Fruit fly (Drosophila melanogaster) whole organism, embryonic: ENCODE data around the gene LysRS.

ENCODE experiments used
- ATbp ChIP-seq: fragments of 200-800 bp; sonication (Bioruptor generic); optimal IDR thresholded peaks from 2 replicates; lab custom pipeline; 2017; ENCODE audit warnings: missing biosample characterization, mild to moderate bottlenecking, missing genetic modification characterization, missing genetic modification reagents
- Abd-B ChIP-seq: fragments of 200-800 bp; sonication (Bioruptor generic); optimal IDR thresholded peaks from 2 replicates; lab custom pipeline; 2018; ENCODE audit warnings: missing biosample characterization, mild to moderate bottlenecking, missing genetic modification characterization, moderate library complexity
- Antp ChIP-seq: fragments of 200-800 bp; sonication (Bioruptor generic); optimal IDR thresholded peaks from 3 replicates; lab custom pipeline; 2016; ENCODE audit warnings: missing biosample characterization, missing genetic modification characterization
- Awh ChIP-seq: fragments of 200-800 bp; sonication (Bioruptor generic); IDR thresholded peaks from 2 replicates; pipeline ENCODE4, ENCODE4 v1.3.6; 2022; ENCODE audit warnings: missing biosample characterization, missing genetic modification characterization
- B-H2 ChIP-seq: fragments of 200-800 bp; sonication (Bioruptor generic); optimal IDR thresholded peaks from 2 replicates; lab custom pipeline; 2018; ENCODE audit warnings: missing biosample characterization, mild to moderate bottlenecking, missing genetic modification characterization
- CG10209 ChIP-seq: fragments of 200-800 bp; sonication (Bioruptor generic); optimal IDR thresholded peaks from 3 replicates; lab custom pipeline; 2017; ENCODE audit warnings: missing biosample characterization, mild to moderate bottlenecking, missing genetic modification characterization, missing genetic modification reagents
- CG10462 ChIP-seq: fragments of 200-800 bp; sonication (Bioruptor generic); optimal IDR thresholded peaks from 2 replicates; lab custom pipeline; 2016; ENCODE audit warnings: missing biosample characterization, missing genetic modification characterization
- CG10565 ChIP-seq: fragments of 200-800 bp; sonication (Bioruptor generic); optimal IDR thresholded peaks from 3 replicates; lab custom pipeline; 2016; ENCODE audit warnings: missing biosample characterization, mild to moderate bottlenecking, missing genetic modification characterization
- CG11456 ChIP-seq: fragments of 200-800 bp; sonication (Bioruptor generic); IDR thresholded peaks from 3 replicates; pipeline ENCODE4 v1.3.6; 2022; ENCODE audit warnings: missing biosample characterization, missing genetic modification characterization
- CG12219 ChIP-seq: fragments of 200-800 bp; sonication (Bioruptor generic); optimal IDR thresholded peaks from 3 replicates; lab custom pipeline; 2018; ENCODE audit warnings: missing biosample characterization, mild to moderate bottlenecking, missing genetic modification characterization
- CG12942 ChIP-seq: fragments of 200-800 bp; sonication (Bioruptor generic); optimal IDR thresholded peaks from 3 replicates; lab custom pipeline; 2016; ENCODE audit warnings: missing biosample characterization, missing genetic modification characterization
- CG13296 ChIP-seq: fragments of 200-800 bp; sonication (Bioruptor generic); optimal IDR thresholded peaks from 3 replicates; lab custom pipeline; 2018; ENCODE audit warnings: missing biosample characterization, mild to moderate bottlenecking, missing genetic modification characterization
- CG16815 ChIP-seq: fragments of 200-800 bp; sonication (Bioruptor generic); optimal IDR thresholded peaks from 3 replicates; lab custom pipeline; 2017; ENCODE audit warnings: missing biosample characterization, mild to moderate bottlenecking, missing genetic modification characterization
- CG18476 ChIP-seq: fragments of 200-800 bp; sonication (Bioruptor generic); optimal IDR thresholded peaks from 2 replicates; lab custom pipeline; 2016; ENCODE audit warnings: missing biosample characterization, mild to moderate bottlenecking, missing genetic modification characterization
- CG2678 ChIP-seq: fragments of 200-800 bp; sonication (Bioruptor generic); optimal IDR thresholded peaks from 3 replicates; lab custom pipeline; 2019; ENCODE audit warnings: missing biosample characterization, mild to moderate bottlenecking, missing genetic modification characterization, moderate library complexity
- CG33557 ChIP-seq: fragments of 200-800 bp; sonication (Bioruptor generic); optimal IDR thresholded peaks from 2 replicates; lab custom pipeline; 2019; ENCODE audit warnings: missing biosample characterization, mild to moderate bottlenecking, missing genetic modification characterization, moderate library complexity
- CG4707 ChIP-seq: fragments of 200-800 bp; sonication (Bioruptor generic); optimal IDR thresholded peaks from 2 replicates; lab custom pipeline; 2018; ENCODE audit warnings: missing biosample characterization, mild to moderate bottlenecking, missing genetic modification characterization, moderate library complexity
- CG4730 ChIP-seq: fragments of 200-800 bp; sonication (Bioruptor generic); IDR thresholded peaks from 2 replicates; pipeline ENCODE4 v1.3.6; 2022; ENCODE audit warnings: missing biosample characterization, missing genetic modification characterization
- CG6854 ChIP-seq: fragments of 200-800 bp; sonication (Bioruptor generic); optimal IDR thresholded peaks from 3 replicates; lab custom pipeline; 2017; ENCODE audit warnings: missing biosample characterization, mild to moderate bottlenecking, missing genetic modification characterization
- CG7372 ChIP-seq: fragments of 200-800 bp; sonication (Bioruptor generic); IDR thresholded peaks from 2 replicates; pipeline ENCODE4 v1.3.6; 2022; ENCODE audit warnings: missing biosample characterization, missing genetic modification characterization
- CkIIα-i1 ChIP-seq: fragments of 200-800 bp; sonication (Bioruptor generic); IDR thresholded peaks from 2 replicates; pipeline ENCODE4 v1.3.6; 2022; ENCODE audit warnings: missing biosample characterization, missing genetic modification characterization
- Deaf1 ChIP-seq: fragments of 200-800 bp; optimal IDR thresholded peaks from 3 replicates; lab custom pipeline; 2019; ENCODE audit warnings: missing biosample characterization, mild to moderate bottlenecking, missing genetic modification characterization, moderate library complexity
- MESR4 ChIP-seq: fragments of 200-800 bp; sonication (Bioruptor generic); optimal IDR thresholded peaks from 2 replicates; lab custom pipeline; 2018; ENCODE audit warnings: missing biosample characterization, mild to moderate bottlenecking, missing genetic modification characterization, moderate library complexity
- Max ChIP-seq: fragments of 200-800 bp; sonication (Bioruptor generic); optimal IDR thresholded peaks from 2 replicates; lab custom pipeline; 2016; ENCODE audit warnings: missing biosample characterization, mild to moderate bottlenecking, missing genetic modification characterization
- NC2α ChIP-seq: fragments of 200-800 bp; sonication (Bioruptor generic); optimal IDR thresholded peaks from 2 replicates; lab custom pipeline; 2016; ENCODE audit warnings: missing biosample characterization, missing genetic modification characterization
- NfI ChIP-seq: fragments of 200-800 bp; sonication (Bioruptor generic); optimal IDR thresholded peaks from 3 replicates; lab custom pipeline; 2018; ENCODE audit warnings: missing biosample characterization, mild to moderate bottlenecking, missing genetic modification characterization, moderate library complexity
- Oli ChIP-seq: fragments of 200-800 bp; sonication (Bioruptor generic); optimal IDR thresholded peaks from 2 replicates; lab custom pipeline; 2018; ENCODE audit warnings: missing biosample characterization, mild to moderate bottlenecking, missing genetic modification characterization, moderate library complexity
- Rx ChIP-seq: fragments of 200-800 bp; sonication (Bioruptor generic); IDR thresholded peaks from 2 replicates; pipeline ENCODE4 v1.3.6; 2022; ENCODE audit warnings: missing biosample characterization, missing genetic modification characterization
- Six4 ChIP-seq: fragments of 200-800 bp; sonication (Bioruptor generic); optimal IDR thresholded peaks from 2 replicates; lab custom pipeline; 2016; ENCODE audit warnings: missing biosample characterization, missing genetic modification characterization
- dati ChIP-seq: fragments of 200-800 bp; sonication (Bioruptor generic); IDR thresholded peaks from 2 replicates; pipeline ENCODE4 v1.3.6; 2022; ENCODE audit warnings: missing biosample characterization, missing genetic modification characterization
- dysf ChIP-seq: fragments of 200-800 bp; sonication (Bioruptor generic); IDR thresholded peaks from 3 replicates; pipeline ENCODE4 v1.3.6; 2022; ENCODE audit warnings: missing biosample characterization, missing genetic modification characterization
- eve ChIP-seq, 2 experiments: fragments of >200 bp; optimal IDR thresholded peaks; 2 replicates each; lab custom pipeline; 2017; ENCODE audit warnings: missing biosample characterization in 2 of 2, missing genetic modification characterization in 2 of 2
- fru ChIP-seq: fragments of >200 bp; optimal IDR thresholded peaks from 2 replicates; lab custom pipeline; 2017
- gcm ChIP-seq: fragments of 200-800 bp; sonication (Bioruptor generic); optimal IDR thresholded peaks from 2 replicates; lab custom pipeline; 2019; ENCODE audit warnings: missing biosample characterization, mild to moderate bottlenecking, missing genetic modification characterization, moderate library complexity
- gt ChIP-seq: fragments of 200-800 bp; sonication (Bioruptor generic); IDR thresholded peaks from 2 replicates; pipeline ENCODE4 v1.3.6; 2022; ENCODE audit warnings: missing biosample characterization, missing genetic modification characterization
- hbn ChIP-seq: fragments of 200-800 bp; sonication (Bioruptor generic); IDR thresholded peaks from 2 replicates; pipeline ENCODE4 v1.3.6; 2022; ENCODE audit warnings: missing biosample characterization, missing genetic modification characterization; ENCODE audit not compliant: partially characterized antibody
- jigr1 ChIP-seq: fragments of 200-800 bp; sonication (Bioruptor generic); IDR thresholded peaks from 3 replicates; pipeline ENCODE4 v1.3.6; 2022; ENCODE audit warnings: missing biosample characterization, missing genetic modification characterization
- lmd ChIP-seq: fragments of 200-800 bp; sonication (Bioruptor generic); IDR thresholded peaks from 2 replicates; pipeline ENCODE4 v1.3.6; 2022; ENCODE audit warnings: missing biosample characterization, missing genetic modification characterization
- luna ChIP-seq: fragments of 200-800 bp; sonication (Bioruptor generic); optimal IDR thresholded peaks from 2 replicates; lab custom pipeline; 2016; ENCODE audit warnings: missing biosample characterization, missing genetic modification characterization
- mld ChIP-seq: fragments of 200-800 bp; sonication (Bioruptor generic); IDR thresholded peaks from 3 replicates; pipeline ENCODE4 v1.3.6; 2022; ENCODE audit warnings: missing biosample characterization, missing genetic modification characterization; ENCODE audit not compliant: partially characterized antibody
- nerfin-2 ChIP-seq: fragments of 200-800 bp; sonication (Bioruptor generic); IDR thresholded peaks from 2 replicates; pipeline ENCODE4 v1.3.6; 2022; ENCODE audit warnings: missing biosample characterization, missing genetic modification characterization; ENCODE audit not compliant: partially characterized antibody
- odd ChIP-seq: fragments of 200-800 bp; sonication (Bioruptor generic); optimal IDR thresholded peaks from 2 replicates; lab custom pipeline; 2017; ENCODE audit warnings: missing biosample characterization, mild to moderate bottlenecking, missing genetic modification characterization
- pb ChIP-seq: fragments of 200-800 bp; sonication (Bioruptor generic); optimal IDR thresholded peaks from 3 replicates; lab custom pipeline; 2016; ENCODE audit warnings: missing biosample characterization, missing genetic modification characterization
- phol ChIP-seq: fragments of 200-800 bp; sonication (Bioruptor generic); optimal IDR thresholded peaks from 3 replicates; lab custom pipeline; 2018; ENCODE audit warnings: missing biosample characterization, mild to moderate bottlenecking, missing genetic modification characterization, moderate library complexity
- sc ChIP-seq, 3 experiments: fragments of >200 bp in 2 of 3; fragments of 200-800 bp in 1 of 3; sonication (Bioruptor generic) in 1 of 3; optimal IDR thresholded peaks; 2 replicates in 2 of 3; 3 replicates in 1 of 3; lab custom pipeline; 2017; ENCODE audit warnings: mild to moderate bottlenecking in 1 of 3, missing biosample characterization in 1 of 3, missing genetic modification characterization in 1 of 3, missing genetic modification reagents in 1 of 3
- tin ChIP-seq: fragments of 200-800 bp; sonication (Bioruptor generic); optimal IDR thresholded peaks from 3 replicates; lab custom pipeline; 2016; ENCODE audit warnings: missing biosample characterization, missing genetic modification characterization
- tll ChIP-seq, 2 experiments: fragments of 200-800 bp in 1 of 2; fragments of >200 bp in 1 of 2; sonication (Bioruptor generic) in 1 of 2; optimal IDR thresholded peaks; 2 replicates each; lab custom pipeline; 2017 to 2019; ENCODE audit warnings: missing biosample characterization in 2 of 2, missing genetic modification characterization in 2 of 2, mild to moderate bottlenecking in 1 of 2, moderate library complexity in 1 of 2
- trh ChIP-seq: fragments of 200-800 bp; sonication (Bioruptor generic); optimal IDR thresholded peaks from 2 replicates; lab custom pipeline; 2016; ENCODE audit warnings: missing biosample characterization, missing genetic modification characterization
- wor ChIP-seq: fragments of 200-800 bp; sonication (Bioruptor generic); IDR thresholded peaks from 2 replicates; pipeline ENCODE4 v1.3.6; 2022; ENCODE audit warnings: missing biosample characterization, missing genetic modification characterization
- zfh1 ChIP-seq: fragments of 200-800 bp; sonication (Bioruptor generic); IDR thresholded peaks from 3 replicates; pipeline ENCODE4 v1.3.6; 2022; ENCODE audit warnings: missing biosample characterization, missing genetic modification characterization

The LysRS gene

DNA sequence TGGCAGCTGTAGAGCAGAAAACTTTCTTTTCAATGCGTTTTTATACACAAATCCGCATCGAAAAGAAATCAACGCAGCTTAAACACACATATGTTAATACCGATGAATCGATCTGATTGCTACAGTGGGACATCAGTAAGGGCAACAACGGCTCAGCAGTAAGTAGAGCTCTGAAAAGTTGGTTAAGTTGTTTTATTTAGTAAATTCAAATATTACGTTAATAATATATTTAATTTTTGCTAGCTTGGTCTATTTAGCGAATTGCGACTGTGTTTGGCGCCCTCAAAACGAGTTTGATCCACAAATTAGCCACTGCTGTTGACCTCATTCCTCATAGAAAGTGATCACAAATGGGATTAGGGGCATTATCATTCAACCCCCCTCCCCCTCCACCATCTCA lies 43.3 kb upstream of the LysRS start (continued):
- TF ChIP-seq CG16815 (GFP tag; lab: Kevin White, UChicago) (peak; percentile 8), gt (GFP tag; lab: Robert Waterston, UW) (0 out of 2 replicates have a peak, but pooled peaks have one; percentile 11), dati (0 out of 2 replicates have a peak, but pooled peaks have one; percentile 15), CG12219 (GFP tag; lab: Kevin White, UChicago) (peak; percentile 46), CG2678 (tag; lab: Kevin White, UChicago) (peak; percentile 74), odd (peak; percentile 21), Antp (no peak), zfh1 (GFP tag; lab: Robert Waterston, UW) (peak; percentile 65; the same call in 2 of the 3 replicates), nerfin-2 (GFP tag; lab: Robert Waterston, UW) (no peak), B-H2 (GFP tag; lab: Kevin White, UChicago) (no peak), luna (GFP tag; lab: Kevin White, UChicago) (no peak), tll (GFP tag; optimal IDR thresholded peaks at IDR 0.05; lab: Kevin White, UChicago) (no peak), CG10209 (peak; percentile 25), CG6854 (no peak), mld (GFP tag; lab: Robert Waterston, UW) (no peak), CG33557 (GFP tag; lab: Kevin White, UChicago) (no peak), trh (GFP tag; lab: Kevin White, UChicago) (no peak), jigr1 (GFP tag; lab: Robert Waterston, UW) (no peak), Six4 (GFP tag; lab: Kevin White, UChicago) (peak; percentile 39), CkIIα-i1 (GFP tag; lab: Robert Waterston, UW) (no peak), MESR4 (GFP tag; lab: Kevin White, UChicago) (no peak), Oli (tag; lab: Kevin White, UChicago) (peak; percentile 60), Awh (GFP tag; lab: Robert Waterston, UW) (peak; percentile 80), Max (GFP tag; lab: Kevin White, UChicago) (peak; percentile 1), tin (GFP tag; lab: Kevin White, UChicago) (peak; percentile 63), NfI (GFP tag; lab: Kevin White, UChicago) (peak; percentile 38), Abd-B (GFP tag; lab: Kevin White, UChicago) (peak; percentile 38), sc (optimal IDR thresholded peaks at IDR 0.05; lab: Kevin White, UChicago) (no peak), sc (GFP tag; optimal IDR thresholded peaks at IDR 0.05; lab: Kevin White, UChicago) (no peak), hbn (GFP tag; lab: Robert Waterston, UW) (no peak), ATbp (peak; percentile 65), CG4730 (peak; percentile 44), CG12942 (no peak), dysf (GFP tag; lab: Robert Waterston, UW) (peak; percentile 61; the same call in 2 of the 3 replicates), CG11456 (GFP tag; lab: Robert Waterston, UW) (0 out of 3 replicates have a peak, but pooled peaks have one; percentile 56), fru (lab: Kevin White, UChicago) (no peak), NC2α (GFP tag; lab: Kevin White, UChicago) (no peak), CG10565 (GFP tag; lab: Kevin White, UChicago) (no peak), CG7372 (GFP tag; lab: Robert Waterston, UW) (peak; percentile 61), Deaf1 (no peak), CG18476 (peak; percentile 13), Rx (GFP tag; lab: Robert Waterston, UW) (peak; percentile 47), phol (tag; lab: Kevin White, UChicago) (peak; percentile 70), gcm (GFP tag; lab: Kevin White, UChicago) (no peak), CG10462 (GFP tag; lab: Kevin White, UChicago) (peak; percentile 16), CG13296 (peak; percentile 10), lmd (peak; percentile 52), wor (GFP tag; lab: Robert Waterston, UW) (peak; percentile 58), pb (GFP tag; lab: Kevin White, UChicago) (no peak), CG4707 (GFP tag; lab: Kevin White, UChicago) (peak; percentile 26), eve (GFP tag; optimal IDR thresholded peaks at IDR 0.05; lab: Kevin White, UChicago) (peak in 1 of 2 experiments; percentile 77)
